Fruit fly (Drosophila melanogaster) whole organism, pupa: ENCODE measurements around the gene CG17819.

ENCODE experiments used
- CG10348 ChIP-seq: fragments of 200-800 bp; sonication (Bioruptor generic); IDR thresholded peaks from 2 replicates; pipeline ENCODE4 v1.3.6; 2022; ENCODE audit warnings: missing biosample characterization, missing genetic modification characterization
- CG12605 ChIP-seq: fragments of 200-800 bp; sonication (Bioruptor generic); IDR thresholded peaks from 2 replicates; pipeline ENCODE4 v1.3.6; 2022; ENCODE audit warnings: missing biosample characterization, missing genetic modification characterization
- CG13204 ChIP-seq: fragments of 200-800 bp; sonication (Bioruptor generic); optimal IDR thresholded peaks from 2 replicates; lab custom pipeline; 2018; ENCODE audit warnings: missing biosample characterization, mild to moderate bottlenecking, missing genetic modification characterization, moderate library complexity
- CG14655 ChIP-seq: fragments of 200-800 bp; sonication (Bioruptor generic); optimal IDR thresholded peaks from 3 replicates; lab custom pipeline; 2017; ENCODE audit warnings: mild to moderate bottlenecking, missing biosample characterization, missing genetic modification reagents, missing genetic modification characterization
- CG15710 ChIP-seq: fragments of 200-800 bp; sonication (Bioruptor generic); optimal IDR thresholded peaks from 2 replicates; lab custom pipeline; 2018; ENCODE audit warnings: missing biosample characterization, mild to moderate bottlenecking, missing genetic modification characterization, moderate library complexity
- CG17806 ChIP-seq: fragments of 200-800 bp; sonication (Bioruptor generic); optimal IDR thresholded peaks from 2 replicates; lab custom pipeline; 2018; ENCODE audit warnings: missing biosample characterization, mild to moderate bottlenecking, missing genetic modification characterization, moderate library complexity
- CG32121 ChIP-seq: fragments of 200-800 bp; sonication (Bioruptor generic); IDR thresholded peaks from 2 replicates; pipeline ENCODE4 v1.3.6; 2022; ENCODE audit warnings: missing biosample characterization, missing genetic modification characterization
- CG34367 ChIP-seq: fragments of 200-800 bp; sonication (Bioruptor generic); optimal IDR thresholded peaks from 2 replicates; lab custom pipeline; 2018; ENCODE audit warnings: missing biosample characterization, mild to moderate bottlenecking, missing genetic modification characterization
- CG4496 ChIP-seq: fragments of 200-800 bp; sonication (Bioruptor generic); IDR thresholded peaks from 3 replicates; pipeline ENCODE4 v1.3.6; 2022; ENCODE audit warnings: missing biosample characterization, missing genetic modification characterization
- CG8159 ChIP-seq: fragments of 200-800 bp; sonication (Bioruptor generic); optimal IDR thresholded peaks from 3 replicates; lab custom pipeline; 2018; ENCODE audit warnings: missing biosample characterization, mild to moderate bottlenecking, missing genetic modification characterization, moderate library complexity
- CG8301 ChIP-seq: fragments of 200-800 bp; sonication (Bioruptor generic); optimal IDR thresholded peaks from 2 replicates; lab custom pipeline; 2018; ENCODE audit warnings: missing biosample characterization, mild to moderate bottlenecking, missing genetic modification characterization
- CG9948 ChIP-seq: fragments of 200-800 bp; sonication (Bioruptor generic); optimal IDR thresholded peaks from 2 replicates; lab custom pipeline; 2018; ENCODE audit warnings: missing biosample characterization, mild to moderate bottlenecking, missing genetic modification characterization, moderate library complexity
- D1 ChIP-seq: fragments of 200-800 bp; sonication (Bioruptor generic); optimal IDR thresholded peaks from 2 replicates; lab custom pipeline; 2018; ENCODE audit warnings: missing biosample characterization, mild to moderate bottlenecking, missing genetic modification characterization, moderate library complexity
- EcR ChIP-seq: fragments of 200-800 bp; sonication (Bioruptor generic); optimal IDR thresholded peaks from 3 replicates; lab custom pipeline; 2019; ENCODE audit warnings: missing biosample characterization, missing genetic modification characterization, mild to moderate bottlenecking, moderate library complexity, missing genetic modification reagents
- Ets98B ChIP-seq: fragments of 200-800 bp; sonication (Bioruptor generic); IDR thresholded peaks from 2 replicates; pipeline ENCODE4 v1.3.6; 2022; ENCODE audit warnings: missing biosample characterization, missing genetic modification characterization
- Pif1A ChIP-seq: fragments of 200-800 bp; sonication (Bioruptor generic); optimal IDR thresholded peaks from 3 replicates; lab custom pipeline; 2016; ENCODE audit warnings: missing biosample characterization, missing genetic modification characterization
- Pif1B ChIP-seq: fragments of 200-800 bp; sonication (Bioruptor generic); optimal IDR thresholded peaks from 3 replicates; lab custom pipeline; 2016; ENCODE audit warnings: missing biosample characterization, missing genetic modification characterization
- Snoo ChIP-seq: fragments of 200-800 bp; sonication (Bioruptor generic); optimal IDR thresholded peaks from 3 replicates; lab custom pipeline; 2017; ENCODE audit warnings: missing biosample characterization, mild to moderate bottlenecking, missing genetic modification characterization, inconsistent platforms
- fd96Ca ChIP-seq: fragments of 200-800 bp; sonication (Bioruptor generic); IDR thresholded peaks from 3 replicates; pipeline ENCODE4 v1.3.6; 2022; ENCODE audit warnings: missing biosample characterization, missing genetic modification characterization
- gl ChIP-seq: fragments of 200-800 bp; sonication (Bioruptor generic); optimal IDR thresholded peaks from 2 replicates; lab custom pipeline; 2018; ENCODE audit warnings: missing biosample characterization, mild to moderate bottlenecking, missing genetic modification characterization
- rn ChIP-seq: fragments of 200-800 bp; sonication (Bioruptor generic); IDR thresholded peaks from 2 replicates; pipeline ENCODE4 v1.3.6; 2022; ENCODE audit warnings: missing biosample characterization, missing genetic modification characterization

The CG17819 gene

dm6 chr3R:21880510-21880909, 4.8 kb downstream of the CG17819 start, which contains the start of gene CG31465:
Gene CG31465 (plus strand): TSS chr3R:21880810.
- no peak for TF ChIP-seq CG15710 (tag; lab: Kevin White, UChicago)
- no peak for TF ChIP-seq CG14655 (GFP tag; lab: Kevin White, UChicago)
- TF ChIP-seq CG10348 (GFP tag; lab: Robert Waterston, UW): no peak
- TF ChIP-seq EcR: no peak
- TF ChIP-seq CG34367 (tag; lab: Kevin White, UChicago): no peak
- TF ChIP-seq CG13204 (GFP tag; lab: Kevin White, UChicago): no peak
- TF ChIP-seq CG4496 (GFP tag; lab: Robert Waterston, UW): no peak
- no peak for TF ChIP-seq rn
- TF ChIP-seq CG32121 (GFP tag; lab: Robert Waterston, UW): no peak
- no peak for TF ChIP-seq Snoo
- no peak for TF ChIP-seq CG17806 (tag; lab: Kevin White, UChicago)
- no peak for TF ChIP-seq CG8159 (tag; lab: Kevin White, UChicago)
- no peak for TF ChIP-seq Ets98B (GFP tag; lab: Robert Waterston, UW)
- no peak for TF ChIP-seq fd96Ca (GFP tag; lab: Robert Waterston, UW)
- no peak for TF ChIP-seq Pif1B (GFP tag; lab: Kevin White, UChicago)
- TF ChIP-seq Pif1A: no peak
- no peak for TF ChIP-seq gl (tag; lab: Kevin White, UChicago)
- no peak for TF ChIP-seq CG8301 (tag; lab: Kevin White, UChicago)
- TF ChIP-seq CG9948 (tag; lab: Kevin White, UChicago): no peak
- TF ChIP-seq CG12605 (GFP tag; lab: Robert Waterston, UW): no peak

DNA sequence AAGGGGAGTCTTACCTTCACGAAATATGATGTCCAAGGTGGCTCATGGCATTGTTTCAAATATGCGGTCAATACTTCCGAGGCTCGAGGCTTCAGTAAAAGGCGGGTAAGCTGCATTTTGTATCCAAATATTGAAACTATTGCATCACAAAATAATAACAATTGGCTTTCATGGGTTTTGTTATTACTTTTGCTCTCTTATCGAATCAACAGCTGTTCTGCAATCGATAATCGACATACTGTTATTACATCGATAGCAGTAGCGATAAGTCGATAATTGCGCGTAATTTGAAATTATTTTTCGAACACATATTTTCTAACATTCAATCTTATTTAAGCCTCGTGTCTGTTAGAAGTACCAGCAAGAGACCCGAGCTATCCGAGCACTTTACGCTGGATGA, 6.9 kb downstream of the CG17819 start, which contains the start of gene CG34148:
Gene CG34148 (minus strand): TSS at position 214 of the 400 bp plus-strand sequence.
- no peak for TF ChIP-seq CG8159 (tag; lab: Kevin White, UChicago)
- TF ChIP-seq CG13204 (GFP tag; lab: Kevin White, UChicago): no peak
- TF ChIP-seq CG17806 (tag; lab: Kevin White, UChicago): no peak
- TF ChIP-seq EcR: no peak
- TF ChIP-seq CG8301 (tag; lab: Kevin White, UChicago): no peak
- TF ChIP-seq Snoo: no peak
- no peak for TF ChIP-seq D1 (tag; lab: Kevin White, UChicago)
- TF ChIP-seq CG14655 (GFP tag; lab: Kevin White, UChicago): no peak
- no peak for TF ChIP-seq Pif1B (GFP tag; lab: Kevin White, UChicago)
- TF ChIP-seq Ets98B (GFP tag; lab: Robert Waterston, UW): no peak
- no peak for TF ChIP-seq rn
- TF ChIP-seq CG4496 (GFP tag; lab: Robert Waterston, UW): no peak
- no peak for TF ChIP-seq CG9948 (tag; lab: Kevin White, UChicago)
- TF ChIP-seq fd96Ca (GFP tag; lab: Robert Waterston, UW): no peak

dm6 chr3R:21877636-21878035, 7.7 kb downstream of the CG17819 start, which contains the start of gene P5CDh2:
Gene P5CDh2 (plus strand): TSS chr3R:21877936.
- TF ChIP-seq CG34367 (tag; lab: Kevin White, UChicago): no peak

dm6 chr3R:21874982-21875466, 10.3 kb downstream of the CG17819 start, which contains the start of gene CG6656:
Gene CG6656 (plus strand): TSS chr3R:21875293.
- TF ChIP-seq CG12605 (GFP tag; lab: Robert Waterston, UW): peak; percentile 74; the same call in 1 of the 2 replicates
- no peak for TF ChIP-seq CG34367 (tag; lab: Kevin White, UChicago)
- TF ChIP-seq CG32121 (GFP tag; lab: Robert Waterston, UW): peak; percentile 67
- TF ChIP-seq CG8159 (tag; lab: Kevin White, UChicago): peak; percentile 28
- TF ChIP-seq CG13204 (GFP tag; lab: Kevin White, UChicago): peak; percentile 26
- TF ChIP-seq Pif1B (GFP tag; lab: Kevin White, UChicago): no peak
- peak; percentile 29 for TF ChIP-seq Pif1A
- TF ChIP-seq fd96Ca (GFP tag; lab: Robert Waterston, UW): peak; percentile 45; the same call in 1 of the 3 replicates
- peak; percentile 81; the same call in 1 of the 2 replicates for TF ChIP-seq Ets98B (GFP tag; lab: Robert Waterston, UW)
- no peak for TF ChIP-seq CG8301 (tag; lab: Kevin White, UChicago)
- TF ChIP-seq CG4496 (GFP tag; lab: Robert Waterston, UW): peak; percentile 61; the same call in 2 of the 3 replicates
- peak; percentile 86 for TF ChIP-seq EcR
- TF ChIP-seq Snoo: peak; percentile 47
- TF ChIP-seq CG15710 (tag; lab: Kevin White, UChicago): peak; percentile 11

- no peak for TF ChIP-seq gl (tag; lab: Kevin White, UChicago)
- no peak for TF ChIP-seq CG32121 (GFP tag; lab: Robert Waterston, UW)
- TF ChIP-seq CG8301 (tag; lab: Kevin White, UChicago): no peak
- TF ChIP-seq Pif1A: no peak
- no peak for TF ChIP-seq CG8159 (tag; lab: Kevin White, UChicago)
- TF ChIP-seq Pif1B (GFP tag; lab: Kevin White, UChicago): no peak
These were observed 11.9 kb downstream of the CG17819 start, which contains the start of gene CG31178 for dm6 chr3R:21873439-21873838. Gene CG31178 (plus strand): TSS chr3R:21873739.

DNA sequence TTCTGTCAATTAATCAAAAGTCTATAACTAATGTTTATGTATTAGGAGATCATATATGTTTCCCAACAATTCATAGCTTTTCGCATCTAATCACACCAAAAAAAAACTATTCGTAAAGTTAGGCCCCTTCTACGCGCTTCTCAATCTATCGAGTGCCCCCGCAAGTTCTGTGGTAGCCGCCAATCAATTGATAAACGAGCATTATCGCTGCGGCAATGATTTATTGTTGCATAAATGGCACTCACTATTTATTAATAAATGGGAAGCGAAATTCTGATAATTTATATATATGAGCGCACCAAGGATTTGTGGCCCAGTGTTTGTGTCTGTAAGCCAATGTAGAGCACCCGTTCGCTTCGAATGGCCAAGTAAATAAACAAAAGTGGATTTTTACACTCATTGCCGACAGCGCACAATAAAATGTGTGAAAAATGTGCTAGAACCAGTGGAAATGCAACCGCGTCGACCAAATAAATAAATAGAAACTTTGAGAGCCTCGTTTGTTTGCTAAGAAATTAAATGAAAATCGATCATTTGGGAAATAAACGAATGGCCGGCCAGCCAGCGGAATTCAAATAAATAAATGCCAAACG, 13.9 kb downstream of the CG17819 start:
- no peak for TF ChIP-seq Pif1A
- no peak for TF ChIP-seq CG34367 (tag; lab: Kevin White, UChicago)
